Worm (Caenorhabditis elegans) whole organism, L2 larva: Measurements from ENCODE around the gene lmd-3.

Experiments
- F13H6.1 ChIP-seq: sonication (generic microtip); optimal IDR thresholded peaks from 2 replicates; lab custom pipeline; 2016; ENCODE audit warnings: missing genetic modification characterization, missing compliant biosample characterization
- R02D3.7 ChIP-seq: fragments of 150-350 bp; optimal IDR thresholded peaks from 2 replicates; lab custom pipeline; 2014; ENCODE audit warnings: missing biosample characterization, missing genetic modification characterization
- ceh-16 ChIP-seq: fragments of 150-350 bp; optimal IDR thresholded peaks from 2 replicates; lab custom pipeline; 2014; ENCODE audit warnings: missing biosample characterization, missing genetic modification characterization
- lin-13 ChIP-seq: fragments of 150-350 bp; optimal IDR thresholded peaks from 2 replicates; lab custom pipeline; 2014; ENCODE audit warnings: missing biosample characterization, missing genetic modification reagents, missing genetic modification characterization

ce11 chrV:8460306-8460705 is 15.7 kb upstream of the lmd-3 start, which contains the start of gene T23B12.6:
- TF ChIP-seq ceh-16 (tag; lab: Kevin White, UChicago) (no peak), F13H6.1 (tag; lab: Kevin White, UChicago) (no peak), lin-13 (GFP tag; lab: Kevin White, UChicago) (no peak), R02D3.7 (no peak)
